Worm (Caenorhabditis elegans) whole organism, L1 larva: ENCODE results near the gene W06H8.6.

Experiments
- C04F5.9 ChIP-seq: sonication (generic microtip); optimal IDR thresholded peaks from 2 replicates; lab custom pipeline; 2016; ENCODE audit warnings: missing genetic modification characterization, missing compliant biosample characterization
- C16A3.4 ChIP-seq: fragments of 150-350 bp; optimal IDR thresholded peaks from 2 replicates; lab custom pipeline; 2014; ENCODE audit warnings: missing biosample characterization, missing genetic modification characterization
- aly-2 ChIP-seq: fragments of 150-350 bp; optimal IDR thresholded peaks from 2 replicates; lab custom pipeline; 2014; ENCODE audit warnings: missing biosample characterization, missing genetic modification characterization
- ceh-90 ChIP-seq: sonication (generic microtip); optimal IDR thresholded peaks from 2 replicates; lab custom pipeline; 2016; ENCODE audit warnings: missing genetic modification characterization, missing compliant biosample characterization
- dsc-1 ChIP-seq: sonication (generic microtip); optimal IDR thresholded peaks from 2 replicates; lab custom pipeline; 2016; ENCODE audit warnings: mild to moderate bottlenecking, missing genetic modification characterization, missing compliant biosample characterization
- egl-13 ChIP-seq: sonication (generic microtip); optimal IDR thresholded peaks from 2 replicates; lab custom pipeline; 2016; ENCODE audit warnings: missing genotype, missing genetic modification reagents, missing genetic modification characterization, missing compliant biosample characterization
- fos-1 ChIP-seq: fragments of 150-350 bp; optimal IDR thresholded peaks from 2 replicates; lab custom pipeline; 2014; ENCODE audit warnings: missing biosample characterization, missing genetic modification characterization
- hpl-2 ChIP-seq: fragments of 150-350 bp; optimal IDR thresholded peaks from 2 replicates; lab custom pipeline; 2014; ENCODE audit warnings: missing biosample characterization, missing genetic modification reagents, missing genetic modification characterization
- lin-13 ChIP-seq: fragments of 150-350 bp; optimal IDR thresholded peaks from 2 replicates; lab custom pipeline; 2014; ENCODE audit warnings: missing biosample characterization, missing genetic modification reagents, missing genetic modification characterization
- lin-14 ChIP-seq: fragments of 200-800 bp; sonication (Bioruptor generic); optimal IDR thresholded peaks from 2 replicates; lab custom pipeline; 2018; ENCODE audit warnings: mild to moderate bottlenecking, missing genetic modification characterization, moderate library complexity, missing compliant biosample characterization
- lsy-2 ChIP-seq, 2 experiments: fragments of 150-350 bp; optimal IDR thresholded peaks; 2 replicates each; lab custom pipeline; 2014; ENCODE audit warnings: missing biosample characterization in 2 of 2, missing genetic modification characterization in 2 of 2
- nhr-12 ChIP-seq: sonication (generic microtip); optimal IDR thresholded peaks from 2 replicates; lab custom pipeline; 2017; ENCODE audit warnings: missing biosample characterization, missing genetic modification characterization
- nhr-19 ChIP-seq: fragments of 200-800 bp; sonication (Bioruptor generic); conservative IDR thresholded peaks from 2 replicates; pipeline ENCODE4 v1.3.6; 2022; ENCODE audit warnings: missing genetic modification characterization, missing compliant biosample characterization
- nhr-20 ChIP-seq: sonication (generic microtip); optimal IDR thresholded peaks from 2 replicates; lab custom pipeline; 2016; ENCODE audit warnings: mild to moderate bottlenecking, missing genetic modification characterization, missing compliant biosample characterization
- nhr-237 ChIP-seq: fragments of 150-350 bp; optimal IDR thresholded peaks from 2 replicates; lab custom pipeline; 2014; ENCODE audit warnings: missing biosample characterization, missing genetic modification characterization
- nhr-71 ChIP-seq: sonication (generic microtip); optimal IDR thresholded peaks from 2 replicates; lab custom pipeline; 2016; ENCODE audit warnings: mild to moderate bottlenecking, missing genetic modification characterization, moderate library complexity, missing compliant biosample characterization
- nhr-85 ChIP-seq: sonication (generic microtip); peaks from one replicate; lab custom pipeline; 2016; ENCODE audit warnings: missing genetic modification characterization, inconsistent platforms, missing compliant biosample characterization
- rnt-1 ChIP-seq: sonication (generic microtip); optimal IDR thresholded peaks from 2 replicates; lab custom pipeline; 2016; ENCODE audit warnings: mild to moderate bottlenecking, missing genetic modification characterization, moderate library complexity, missing compliant biosample characterization
- skn-1 ChIP-seq: fragments of 150-350 bp; optimal IDR thresholded peaks from 2 replicates; lab custom pipeline; 2014; ENCODE audit warnings: missing biosample characterization, missing genetic modification characterization
- snu-23 ChIP-seq: sonication (generic microtip); optimal IDR thresholded peaks from 2 replicates; lab custom pipeline; 2016; ENCODE audit warnings: missing genetic modification characterization, missing compliant biosample characterization
- unc-130 ChIP-seq: fragments of 150-350 bp; optimal IDR thresholded peaks from 2 replicates; lab custom pipeline; 2017; ENCODE audit warnings: missing biosample characterization, missing genetic modification characterization, inconsistent platforms
- unc-30 ChIP-seq: sonication (generic microtip); optimal IDR thresholded peaks from 2 replicates; lab custom pipeline; 2017; ENCODE audit warnings: missing biosample characterization, missing genetic modification characterization
- unc-98 ChIP-seq: fragments of 200-800 bp; sonication (Bioruptor generic); IDR thresholded peaks from 2 replicates; pipeline ENCODE4 v1.3.6; 2022; ENCODE audit warnings: missing genetic modification characterization, missing compliant biosample characterization
- zag-1 ChIP-seq: fragments of 150-350 bp; optimal IDR thresholded peaks from 2 replicates; lab custom pipeline; 2014; ENCODE audit warnings: missing biosample characterization, missing genetic modification characterization

W06H8.6 gene

DNA sequence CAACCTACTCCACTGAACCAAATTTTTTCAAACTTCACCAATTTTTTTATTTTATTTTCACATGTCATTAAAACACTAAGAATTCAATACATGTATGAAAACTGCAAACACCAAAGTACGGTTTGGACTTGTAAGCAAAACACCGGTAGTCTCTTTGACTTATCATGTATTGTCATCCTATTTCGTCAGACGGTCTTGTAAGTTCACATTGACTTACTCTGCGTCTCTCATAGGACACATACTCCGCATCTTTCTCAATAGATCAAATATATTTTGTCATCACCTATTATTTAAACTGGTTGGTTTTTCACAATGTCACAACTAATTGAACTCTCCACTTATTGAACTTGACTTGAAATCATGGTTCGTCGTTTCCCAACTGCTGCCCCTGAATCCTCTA is 20.3 kb downstream of the W06H8.6 start, which contains the start of gene W06H8.2:
TSS of gene W06H8.2 (plus strand) at position 258 of the 400 bp plus-strand sequence.
- peak; percentile 24 for TF ChIP-seq lin-14 (GFP tag; lab: Kevin White, UChicago)
- peak; percentile 54 for TF ChIP-seq nhr-85 (tag; lab: Kevin White, UChicago)
- TF ChIP-seq skn-1 (tag; lab: Kevin White, UChicago) = peak; percentile 95
- TF ChIP-seq C16A3.4 (tag; lab: Kevin White, UChicago) = no peak
- no peak for TF ChIP-seq aly-2 (tag; lab: Kevin White, UChicago)

DNA sequence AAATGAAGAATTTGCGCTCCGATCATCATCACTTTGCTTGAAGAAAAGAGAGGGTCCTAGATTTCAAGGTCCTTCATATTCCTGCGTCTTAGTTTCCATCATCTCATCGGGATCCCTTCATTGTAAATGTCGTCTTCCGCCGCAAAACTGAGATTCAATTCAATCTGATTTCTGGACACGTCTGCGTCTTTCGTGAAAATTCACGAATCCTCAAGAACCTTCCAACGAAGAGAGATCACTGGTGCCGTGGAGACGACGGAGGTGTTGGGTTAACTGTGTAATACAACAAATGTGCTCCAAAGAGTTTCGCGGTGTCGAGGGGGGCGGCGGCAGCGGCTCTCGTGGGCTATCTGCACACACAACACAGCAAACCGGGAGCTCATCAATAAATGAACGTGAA is 22.8 kb downstream of the W06H8.6 start:
- TF ChIP-seq lin-14 (GFP tag; lab: Kevin White, UChicago) (peak; percentile 86), dsc-1 (peak; percentile 45), nhr-12 (tag; lab: Kevin White, UChicago) (no peak), lsy-2 (tag; optimal IDR thresholded peaks at IDR 0.05; lab: Kevin White, UChicago) (peak in 1 of 2 experiments; percentile 1), fos-1 (tag; lab: Kevin White, UChicago) (no peak), unc-130 (tag; lab: Kevin White, UChicago) (peak; percentile 41), egl-13 (no peak), unc-98 (GFP tag; lab: Robert Waterston, UW) (0 out of 2 replicates have a peak, but pooled peaks have one; percentile 8), zag-1 (no peak), nhr-71 (tag; lab: Kevin White, UChicago) (peak; percentile 71), C04F5.9 (no peak), nhr-20 (peak; percentile 26), nhr-19 (peak; percentile 41; the same call in 1 of the 2 replicates), snu-23 (GFP tag; lab: Kevin White, UChicago) (peak; percentile 56), rnt-1 (tag; lab: Kevin White, UChicago) (peak; percentile 54)

DNA sequence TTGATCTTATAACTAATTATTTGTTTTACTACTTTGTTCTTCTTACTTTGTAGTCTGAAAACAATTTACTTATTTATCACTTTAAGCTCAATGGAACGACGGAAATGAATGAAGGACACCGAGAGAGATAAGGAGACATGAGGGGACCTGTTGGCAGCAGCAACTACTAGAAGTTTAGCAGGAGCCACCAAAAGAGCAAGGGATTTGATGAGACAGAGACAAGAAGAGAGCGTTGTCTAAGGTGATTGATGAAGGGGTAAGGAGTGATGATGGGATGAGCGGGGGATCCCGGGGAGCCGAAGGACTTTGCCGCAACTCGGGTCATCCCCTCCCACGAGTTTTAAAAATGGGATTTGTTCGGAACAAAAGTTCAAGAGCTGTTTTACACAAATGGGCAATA is 24.2 kb downstream of the W06H8.6 start, which contains the start of gene ttn-1:
TSS of gene ttn-1 (minus strand) at position 60 of the 400 bp plus-strand sequence.
- TF ChIP-seq hpl-2 (no peak), nhr-237 (tag; lab: Kevin White, UChicago) (no peak), nhr-20 (no peak), ceh-90 (tag; lab: Kevin White, UChicago) (no peak), dsc-1 (no peak), lin-13 (GFP tag; lab: Kevin White, UChicago) (no peak), nhr-71 (tag; lab: Kevin White, UChicago) (peak; percentile 33), nhr-85 (tag; lab: Kevin White, UChicago) (no peak), unc-30 (tag; lab: Kevin White, UChicago) (no peak), skn-1 (tag; lab: Kevin White, UChicago) (no peak), lin-14 (GFP tag; lab: Kevin White, UChicago) (peak; percentile 68), unc-130 (tag; lab: Kevin White, UChicago) (peak; percentile 23), snu-23 (GFP tag; lab: Kevin White, UChicago) (peak; percentile 7), rnt-1 (tag; lab: Kevin White, UChicago) (peak; percentile 52)
